Fruit fly (Drosophila melanogaster): ENCODE measurements around the gene Phf5a.
A peak's percentile ranks its signal among the peaks of the same experiment; 100 is the strongest.

Gene Phf5a

DNA sequence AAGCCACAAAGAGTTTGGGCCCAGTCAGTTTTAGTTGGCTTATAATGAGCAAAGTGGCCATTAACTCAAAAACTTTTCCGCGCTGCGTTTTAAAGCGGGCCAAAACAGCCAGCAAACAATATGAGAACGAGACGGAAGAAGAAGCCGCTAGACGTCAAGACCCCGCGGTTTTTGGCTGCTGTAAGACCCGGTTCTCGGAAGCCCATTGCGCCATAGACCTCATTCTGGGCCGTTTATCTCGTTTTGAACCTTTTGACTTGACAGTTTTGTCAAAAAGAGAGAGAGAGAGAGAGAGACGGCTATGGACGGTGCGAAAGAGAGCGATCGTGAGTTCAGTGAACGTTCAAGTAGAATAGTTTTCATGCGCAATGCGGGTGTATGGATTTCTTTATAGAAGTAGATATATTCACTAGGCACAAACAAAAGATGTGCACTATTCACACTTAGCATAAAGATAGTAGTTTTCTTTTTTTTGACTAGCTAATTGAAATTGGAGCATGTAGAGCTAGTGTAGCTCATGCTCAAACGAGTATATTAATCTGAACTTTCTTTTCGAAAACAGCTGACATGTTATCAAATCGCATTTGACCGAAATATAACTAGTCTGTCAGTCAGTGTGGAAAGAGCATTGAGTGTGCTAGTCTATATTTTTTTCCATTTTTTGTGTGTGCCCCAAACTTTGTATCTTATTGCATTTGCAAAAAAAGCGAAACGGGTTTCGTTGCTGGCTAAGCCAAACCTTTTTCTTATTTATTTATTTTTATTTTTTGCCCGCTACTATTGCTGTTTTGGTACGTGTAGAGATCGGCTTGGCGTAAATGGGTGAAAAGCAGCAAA lies 12.5 kb upstream of the Phf5a start:
- TF ChIP-seq CG15710 (tag; optimal IDR thresholded peaks at IDR 0.05) (no peak), Ets98B (GFP tag; IDR thresholded peaks at IDR 0.05) (peak; percentile 37; the same call in 1 of the 2 replicates), CG4496 (GFP tag; IDR thresholded peaks at IDR 0.05) (no peak; the same call in 2 of the 3 replicates), fd96Ca (GFP tag; IDR thresholded peaks at IDR 0.05) (peak; percentile 50; the same call in 1 of the 3 replicates), CG12605 (GFP tag; IDR thresholded peaks at IDR 0.05) (peak; percentile 65; the same call in 1 of the 2 replicates), CG14655 (GFP tag; optimal IDR thresholded peaks at IDR 0.05) (no peak), EcR (GFP tag; optimal IDR thresholded peaks at IDR 0.05) (peak; percentile 31), CG13204 (GFP tag; optimal IDR thresholded peaks at IDR 0.05) (no peak), CG9948 (tag; optimal IDR thresholded peaks at IDR 0.05) (no peak), CG17806 (tag; optimal IDR thresholded peaks at IDR 0.05) (no peak), rn (GFP tag; IDR thresholded peaks at IDR 0.05) (0 out of 2 replicates have a peak, but pooled peaks have one; percentile 8)

DNA sequence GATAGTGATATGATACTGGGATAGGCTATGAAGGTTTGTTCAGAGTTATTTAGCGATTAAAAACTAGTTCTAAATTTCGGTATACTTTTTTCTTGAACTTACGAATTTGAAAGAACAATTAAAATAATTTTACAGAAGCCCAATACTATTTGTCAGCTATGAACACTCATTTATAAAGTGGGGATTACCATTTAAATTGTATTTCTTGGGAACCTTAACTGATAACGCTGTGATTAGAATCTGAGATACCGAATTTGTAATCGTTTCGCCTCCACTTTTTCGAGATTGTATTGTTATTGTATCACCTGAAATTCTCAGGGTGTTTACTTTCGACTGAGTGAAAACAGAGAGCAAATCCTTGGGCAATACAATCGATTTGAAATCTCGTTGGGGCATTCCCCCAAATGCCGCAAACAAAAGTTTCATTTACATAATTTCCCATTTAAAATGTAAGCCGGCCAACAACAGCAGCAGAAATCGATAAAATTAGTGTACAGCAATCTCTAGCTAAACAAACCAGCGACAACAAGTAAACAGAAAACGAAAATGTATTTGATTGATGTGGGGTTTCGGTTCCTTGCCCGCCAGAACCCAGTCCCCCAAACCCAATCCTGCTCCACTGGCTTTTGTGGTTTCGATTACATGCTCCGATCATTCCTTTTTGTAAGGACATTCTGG lies 10.1 kb upstream of the Phf5a start:
- TF ChIP-seq CG15710 (tag; optimal IDR thresholded peaks at IDR 0.05) (no peak), Ets98B (GFP tag; IDR thresholded peaks at IDR 0.05) (no peak), CG13204 (GFP tag; optimal IDR thresholded peaks at IDR 0.05) (no peak), CG10348 (GFP tag; IDR thresholded peaks at IDR 0.05) (no peak), Snoo (tag; optimal IDR thresholded peaks at IDR 0.05) (no peak), CG17806 (tag; optimal IDR thresholded peaks at IDR 0.05) (no peak), gl (tag; optimal IDR thresholded peaks at IDR 0.05) (no peak)

DNA sequence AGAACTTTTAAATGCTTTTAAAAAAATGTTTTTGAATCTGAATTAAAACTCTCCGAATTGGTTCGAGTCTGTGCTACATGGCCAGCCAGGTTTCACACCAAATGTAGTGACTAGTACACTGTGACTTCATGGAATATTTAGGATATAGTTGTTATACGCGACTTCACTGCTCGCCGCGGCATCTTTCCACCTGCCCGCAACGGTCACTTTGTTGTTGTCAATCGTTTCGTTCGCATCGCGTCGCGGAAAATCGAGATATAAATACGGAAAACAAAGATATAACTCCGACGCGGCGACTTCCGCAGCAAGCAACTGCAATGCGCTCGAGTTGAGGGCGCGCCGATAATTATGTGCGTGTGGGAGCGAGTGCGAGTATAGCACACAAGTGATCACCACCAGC lies 7.8 kb upstream of the Phf5a start, which contains the start of gene CG31637:
CG31637 (plus strand) TSS at position 200 of the 400 bp plus-strand sequence.
- TF ChIP-seq D1 (tag; optimal IDR thresholded peaks at IDR 0.05) (no peak), EcR (GFP tag; optimal IDR thresholded peaks at IDR 0.05) (peak; percentile 22), rn (GFP tag; IDR thresholded peaks at IDR 0.05) (no peak), CG34367 (tag; optimal IDR thresholded peaks at IDR 0.05) (no peak), CG9948 (tag; optimal IDR thresholded peaks at IDR 0.05) (no peak), CG12605 (GFP tag; IDR thresholded peaks at IDR 0.05) (peak; percentile 12; the same call in 1 of the 2 replicates), CG10348 (GFP tag; IDR thresholded peaks at IDR 0.05) (no peak), CG8159 (tag; optimal IDR thresholded peaks at IDR 0.05) (no peak), Ets98B (GFP tag; IDR thresholded peaks at IDR 0.05) (peak; percentile 36)

DNA sequence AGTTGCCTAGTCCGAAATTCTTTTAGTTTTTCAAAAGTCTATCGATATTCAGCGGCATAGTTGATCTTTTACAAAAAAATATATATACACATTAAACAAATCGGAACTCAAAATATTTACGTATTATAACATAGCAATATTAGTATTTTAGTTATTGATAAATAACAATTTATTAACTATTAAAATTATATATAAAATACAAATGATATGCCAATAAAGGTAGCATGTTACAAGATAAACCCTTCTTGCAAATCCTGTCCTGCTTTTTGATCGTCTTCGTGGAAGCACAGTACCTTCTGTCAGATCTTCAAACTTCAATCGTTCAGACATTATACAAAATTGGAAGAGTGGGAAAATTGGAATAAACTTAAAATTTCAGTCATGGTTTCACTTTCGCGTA lies 6.1 kb upstream of the Phf5a start, which contains the start of gene CG9550:
CG9550 (plus strand) TSS at position 301 of the 400 bp plus-strand sequence.
- TF ChIP-seq D1 (tag; optimal IDR thresholded peaks at IDR 0.05) = no peak
- TF ChIP-seq Ets98B (GFP tag; IDR thresholded peaks at IDR 0.05) = no peak
- no peak for TF ChIP-seq Snoo (tag; optimal IDR thresholded peaks at IDR 0.05)
- TF ChIP-seq CG8301 (tag; optimal IDR thresholded peaks at IDR 0.05) = no peak
- no peak for TF ChIP-seq CG15710 (tag; optimal IDR thresholded peaks at IDR 0.05)
- TF ChIP-seq CG12605 (GFP tag; IDR thresholded peaks at IDR 0.05) = no peak
- no peak for TF ChIP-seq rn (GFP tag; IDR thresholded peaks at IDR 0.05)

DNA sequence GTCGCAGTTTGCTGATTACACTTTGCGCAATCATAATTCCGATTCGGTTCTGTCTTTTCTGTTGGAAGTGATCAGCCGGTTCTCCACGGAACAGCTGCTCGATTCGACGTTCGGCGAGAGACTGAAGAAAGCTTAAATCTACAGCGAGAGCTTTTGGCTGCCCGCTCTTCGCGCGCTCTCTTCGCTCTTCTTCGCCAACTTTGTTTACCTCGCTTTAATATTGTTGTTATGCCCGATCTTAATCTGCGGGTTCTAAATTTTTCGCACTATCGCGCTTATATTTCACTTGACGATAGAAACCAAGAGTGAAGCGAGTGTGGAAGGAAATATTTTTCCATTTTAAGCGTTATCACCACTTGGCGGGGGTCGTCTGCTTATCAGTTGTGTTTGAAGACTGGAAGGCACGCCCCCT lies 3.8 kb upstream of the Phf5a start, which contains the start of gene CG9547:
CG9547 (minus strand) TSS at position 128 of the 412 bp plus-strand sequence.
- TF ChIP-seq Ets98B (GFP tag; IDR thresholded peaks at IDR 0.05) (peak; percentile 65; the same call in 1 of the 2 replicates), CG34367 (tag; optimal IDR thresholded peaks at IDR 0.05) (no peak), CG12605 (GFP tag; IDR thresholded peaks at IDR 0.05) (peak; percentile 50), Snoo (tag; optimal IDR thresholded peaks at IDR 0.05) (peak; percentile 30), CG4496 (GFP tag; IDR thresholded peaks at IDR 0.05) (0 out of 3 replicates have a peak, but pooled peaks have one; percentile 24), EcR (GFP tag; optimal IDR thresholded peaks at IDR 0.05) (peak; percentile 4), CG15710 (tag; optimal IDR thresholded peaks at IDR 0.05) (no peak), CG10348 (GFP tag; IDR thresholded peaks at IDR 0.05) (no peak), CG8159 (tag; optimal IDR thresholded peaks at IDR 0.05) (no peak)

DNA sequence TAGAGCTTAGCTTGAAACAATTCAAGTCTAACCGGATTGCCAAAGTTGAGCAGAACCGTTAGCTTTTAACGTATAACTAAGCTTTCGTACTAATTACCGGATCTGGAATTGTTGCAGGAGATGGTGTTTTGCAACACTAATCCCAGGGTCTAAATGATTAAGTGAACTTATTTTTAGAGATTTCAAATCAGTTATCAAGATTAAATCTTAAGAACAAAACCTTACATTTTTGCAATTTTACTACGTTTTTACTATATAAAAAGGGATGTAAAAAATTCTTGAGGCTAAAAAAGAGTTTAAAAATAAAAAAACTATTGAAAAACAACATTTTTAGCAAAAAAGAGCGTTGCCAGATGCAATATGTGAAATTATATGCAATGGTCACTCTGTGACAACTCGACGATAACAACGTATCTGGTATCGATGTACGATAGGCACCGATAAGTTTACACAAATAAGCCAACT lies 1.9 kb downstream of the Phf5a start, which contains the start of the genes KFase and epsilonCOP:
KFase (minus strand) TSS at position 81 of the 465 bp plus-strand sequence.
epsilonCOP (plus strand) TSS at position 415 of the 465 bp plus-strand sequence.
- TF ChIP-seq CG10348 (GFP tag; IDR thresholded peaks at IDR 0.05) = no peak
- TF ChIP-seq CG34367 (tag; optimal IDR thresholded peaks at IDR 0.05) = no peak
- TF ChIP-seq Ets98B (GFP tag; IDR thresholded peaks at IDR 0.05) = peak; percentile 52
- no peak for TF ChIP-seq Pif1B (GFP tag; optimal IDR thresholded peaks at IDR 0.05)
- TF ChIP-seq Pif1A (GFP tag; optimal IDR thresholded peaks at IDR 0.05) = no peak

All from whole organism, pupa.